Fruit fly (Drosophila melanogaster): Measurements from ENCODE around the gene Nubp1.

DNA sequence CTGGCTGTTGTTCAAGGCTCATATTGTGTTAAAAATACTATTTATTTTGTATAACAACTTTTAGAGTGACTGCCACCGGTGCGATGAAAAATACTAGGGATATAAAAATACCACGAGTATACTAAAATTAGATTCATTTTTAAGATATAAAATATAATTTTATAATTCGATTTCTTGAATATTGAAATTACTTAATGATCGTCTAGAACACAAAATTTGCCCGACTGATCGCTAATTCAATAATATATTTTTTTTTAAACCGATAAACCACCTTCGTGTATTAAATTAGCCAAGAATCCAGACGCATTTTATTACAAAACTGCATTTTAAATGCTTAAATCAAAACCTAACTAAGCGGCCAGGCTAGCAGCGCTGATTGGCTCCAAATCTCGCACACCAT is 1.4 kb upstream of the Nubp1 start, which contains the start of gene CG17996:
- TF ChIP-seq psq (optimal IDR thresholded peaks at IDR 0.05) (no peak), h (optimal IDR thresholded peaks at IDR 0.05) (no peak), ttk (optimal IDR thresholded peaks at IDR 0.05) (no peak), insv (optimal IDR thresholded peaks at IDR 0.05) (no peak)
